Fruit fly (Drosophila melanogaster): Measurements from ENCODE around the gene Ac13E.

The Ac13E gene

dm6 chrX:15599697-15600096 is 45.6 kb upstream of the Ac13E start (continued):
- peak; percentile 29 for TF ChIP-seq lz (GFP tag; optimal IDR thresholded peaks at IDR 0.05)
- TF ChIP-seq CG7368 (GFP tag; optimal IDR thresholded peaks at IDR 0.05): no peak
- no peak for TF ChIP-seq CG10669 (GFP tag; optimal IDR thresholded peaks at IDR 0.05)
- TF ChIP-seq CG15336 (GFP tag; IDR thresholded peaks at IDR 0.05): peak; percentile 78
- TF ChIP-seq Lpt (GFP tag; optimal IDR thresholded peaks at IDR 0.05): peak; percentile 21
- TF ChIP-seq Hr39 (GFP tag; optimal IDR thresholded peaks at IDR 0.05): peak; percentile 35
- no peak for TF ChIP-seq CG11902 (GFP tag; optimal IDR thresholded peaks at IDR 0.05)
- no peak for TF ChIP-seq vri (GFP tag; optimal IDR thresholded peaks at IDR 0.05)
- TF ChIP-seq CG3919 (GFP tag; optimal IDR thresholded peaks at IDR 0.05): peak; percentile 25
- TF ChIP-seq CG4318 (GFP tag; optimal IDR thresholded peaks at IDR 0.05): no peak
- TF ChIP-seq pdm3 (GFP tag; optimal IDR thresholded peaks at IDR 0.05): peak; percentile 47
- TF ChIP-seq CG6854 (GFP tag; optimal IDR thresholded peaks at IDR 0.05): no peak
- no peak for TF ChIP-seq dac (GFP tag; optimal IDR thresholded peaks at IDR 0.05)

- TF ChIP-seq Hr39 (GFP tag; optimal IDR thresholded peaks at IDR 0.05) (peak; percentile 55), ss (GFP tag; optimal IDR thresholded peaks at IDR 0.05) (peak in 1 of 2 experiments; percentile 6), CG31627 (GFP tag; optimal IDR thresholded peaks at IDR 0.05) (peak; percentile 49), Met (GFP tag; optimal IDR thresholded peaks at IDR 0.05) (peak; percentile 19), CG6792 (GFP tag; optimal IDR thresholded peaks at IDR 0.05) (no peak), Sox102F (GFP tag; optimal IDR thresholded peaks at IDR 0.05) (no peak), topi (GFP tag; optimal IDR thresholded peaks at IDR 0.05) (no peak), svp (GFP tag) (peak; percentile 38), Eip78C (GFP tag) (peak; percentile 53), Smox (GFP tag; optimal IDR thresholded peaks at IDR 0.05) (peak; percentile 13), CG6163 (GFP tag; IDR thresholded peaks at IDR 0.05) (0 out of 3 replicates have a peak, but pooled peaks have one; percentile 12), cyc (GFP tag; optimal IDR thresholded peaks at IDR 0.05) (peak; percentile 41), lz (GFP tag; optimal IDR thresholded peaks at IDR 0.05) (peak; percentile 19)
These were observed 40.3 kb upstream of the Ac13E start for dm6 chrX:15594230-15594857.

DNA sequence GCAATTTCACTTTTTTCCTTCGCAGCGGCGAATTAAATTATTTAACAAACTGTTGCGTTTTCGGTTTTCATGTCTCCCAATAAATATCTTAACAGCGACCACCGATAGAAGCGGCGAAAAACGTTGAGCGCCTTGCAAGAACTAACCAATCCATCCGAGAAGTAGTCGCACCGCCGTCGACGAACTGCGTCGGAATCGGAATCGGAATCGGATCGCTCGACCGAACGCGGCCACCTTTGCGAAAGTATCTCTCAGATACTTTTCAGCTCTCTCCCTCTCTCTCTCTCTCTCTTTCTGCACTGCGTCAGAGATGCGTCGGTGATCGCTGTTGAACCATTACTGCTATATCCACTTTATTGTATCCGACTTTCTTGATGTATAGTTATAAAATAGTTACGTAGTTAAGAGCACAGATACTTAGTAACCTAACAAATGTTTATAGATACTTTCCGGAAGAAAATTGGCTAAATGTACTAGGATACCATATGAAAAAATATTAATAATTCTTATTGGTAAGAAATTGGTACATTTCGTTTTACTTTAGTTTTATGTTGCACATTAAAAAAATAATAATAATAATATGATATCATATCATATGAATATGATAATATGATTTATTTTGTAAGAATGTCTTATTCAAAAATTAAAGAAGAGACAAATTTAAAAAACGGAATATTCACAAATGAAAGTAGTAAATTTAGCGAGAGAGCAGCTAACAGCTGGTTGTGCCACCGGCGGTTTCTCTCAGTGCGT is 39.6 kb upstream of the Ac13E start, which contains the start of gene Chsy:
Chsy (minus strand) TSS at position 58 of the 753 bp plus-strand sequence.
- no peak for TF ChIP-seq CG10669 (GFP tag; optimal IDR thresholded peaks at IDR 0.05)
- TF ChIP-seq svp (GFP tag): peak; percentile 86
- no peak for TF ChIP-seq CG1621 (tag; optimal IDR thresholded peaks at IDR 0.05)
- TF ChIP-seq CG15336 (GFP tag; IDR thresholded peaks at IDR 0.05): peak; percentile 7; the same call in 1 of the 2 replicates
- TF ChIP-seq CG31627 (GFP tag; optimal IDR thresholded peaks at IDR 0.05): no peak
- 0 out of 3 replicates have a peak, but pooled peaks have one; percentile 23 for TF ChIP-seq eg (GFP tag; IDR thresholded peaks at IDR 0.05)
- TF ChIP-seq CG6163 (GFP tag; IDR thresholded peaks at IDR 0.05): peak; percentile 55
- TF ChIP-seq CG10631 (GFP tag; optimal IDR thresholded peaks at IDR 0.05): peak; percentile 44
- TF ChIP-seq ss (GFP tag; optimal IDR thresholded peaks at IDR 0.05): no peak
- 0 out of 2 replicates have a peak, but pooled peaks have one; percentile 11 for TF ChIP-seq Gug (GFP tag; IDR thresholded peaks at IDR 0.05)
- no peak for TF ChIP-seq CG11294 (GFP tag; IDR thresholded peaks at IDR 0.05)
- TF ChIP-seq OdsH (GFP tag; optimal IDR thresholded peaks at IDR 0.05): peak; percentile 6
- no peak for TF ChIP-seq Hr38 (GFP tag; optimal IDR thresholded peaks at IDR 0.05)
- no peak for TF ChIP-seq Hr39 (GFP tag; optimal IDR thresholded peaks at IDR 0.05)
- no peak for TF ChIP-seq CG3919 (GFP tag; optimal IDR thresholded peaks at IDR 0.05)
- TF ChIP-seq CG34406 (GFP tag; optimal IDR thresholded peaks at IDR 0.05): no peak
- no peak for TF ChIP-seq fd59A (GFP tag; optimal IDR thresholded peaks at IDR 0.05)
- no peak for TF ChIP-seq CG6792 (GFP tag; optimal IDR thresholded peaks at IDR 0.05)
- no peak for TF ChIP-seq CG11762 (GFP tag; optimal IDR thresholded peaks at IDR 0.05; ENCODE audit: insufficient read depth)
- TF ChIP-seq CG4318 (GFP tag; optimal IDR thresholded peaks at IDR 0.05): peak; percentile 0
- TF ChIP-seq CG6854 (GFP tag; optimal IDR thresholded peaks at IDR 0.05): no peak
- TF ChIP-seq CG16779 (tag; optimal IDR thresholded peaks at IDR 0.05): peak; percentile 9
- TF ChIP-seq CG8632 (GFP tag; optimal IDR thresholded peaks at IDR 0.05): peak; percentile 34
- TF ChIP-seq dsx (GFP tag; optimal IDR thresholded peaks at IDR 0.05; ENCODE audit: poor library complexity, severe bottlenecking): no peak
- peak; percentile 36 for TF ChIP-seq CG6808 (GFP tag; optimal IDR thresholded peaks at IDR 0.05)
- TF ChIP-seq Blimp-1 (GFP tag; optimal IDR thresholded peaks at IDR 0.05): no peak
- peak in 1 of 2 experiments; percentile 36 for TF ChIP-seq salr (GFP tag; optimal IDR thresholded peaks at IDR 0.05)
- no peak for TF ChIP-seq Lpt (GFP tag; optimal IDR thresholded peaks at IDR 0.05)
- no peak for TF ChIP-seq CG6276 (GFP tag; optimal IDR thresholded peaks at IDR 0.05)
- no peak for TF ChIP-seq CG3032 (tag; optimal IDR thresholded peaks at IDR 0.05)
- no peak for TF ChIP-seq fd85E (GFP tag; optimal IDR thresholded peaks at IDR 0.05)
- no peak for TF ChIP-seq CG7368 (GFP tag; optimal IDR thresholded peaks at IDR 0.05)
- TF ChIP-seq CG8119 (GFP tag; IDR thresholded peaks at IDR 0.05): peak; percentile 36; the same call in 1 of the 3 replicates

Data from whole organism, prepupa.